Fruit fly (Drosophila melanogaster): ENCODE results near the gene CG6712.
A peak's percentile ranks its signal among the peaks of the same experiment; 100 is the strongest.

Gene CG6712

DNA sequence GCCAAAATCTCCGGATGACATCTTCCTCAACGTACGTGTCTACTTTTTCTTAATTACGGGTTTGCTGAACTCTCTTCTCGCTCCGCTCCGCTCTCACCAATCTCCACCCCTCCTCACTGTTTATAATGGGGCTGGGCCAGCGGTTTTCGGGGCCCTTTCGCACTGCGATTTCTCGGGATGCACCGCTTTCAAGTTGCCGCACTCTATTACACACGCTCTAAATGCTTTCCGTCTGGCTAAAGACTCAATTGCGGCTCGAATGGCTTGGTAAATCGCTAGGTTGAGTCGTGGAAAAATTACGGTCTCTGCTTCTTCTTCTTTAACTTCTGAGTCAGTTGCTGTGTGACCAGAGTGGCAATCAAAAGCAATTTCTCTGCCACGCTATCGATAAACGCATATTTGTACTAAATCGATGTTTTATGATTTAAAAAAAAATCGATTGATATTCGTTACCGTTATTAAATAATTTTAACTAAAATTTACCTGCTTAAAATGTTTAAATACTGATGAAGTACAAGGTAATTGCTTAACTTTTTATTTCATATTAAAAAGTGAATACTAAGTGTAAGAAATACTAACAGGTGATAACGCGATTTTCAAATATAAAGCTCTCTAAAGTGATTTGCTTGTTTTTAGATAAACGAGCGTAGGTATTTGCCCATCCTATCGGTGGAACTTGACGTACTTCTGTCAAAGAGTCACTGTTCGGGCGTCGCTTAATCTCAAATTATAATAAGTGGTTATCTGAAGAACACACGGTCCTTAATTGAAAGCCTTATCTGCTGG is 12.7 kb upstream of the CG6712 start, which contains the start of the genes Rab6 and Phae1 (continued):
- no peak for TF ChIP-seq Tbp (GFP tag; optimal IDR thresholded peaks at IDR 0.05)
- TF ChIP-seq hth (optimal IDR thresholded peaks at IDR 0.05) = no peak
- TF ChIP-seq CG8924 (tag; optimal IDR thresholded peaks at IDR 0.05) = no peak
- peak; percentile 55; the same call in 1 of the 2 replicates for TF ChIP-seq CG2129 (GFP tag; IDR thresholded peaks at IDR 0.05; ENCODE audit: partially characterized antibody)
- no peak for TF ChIP-seq peb (GFP tag; IDR thresholded peaks at IDR 0.05)
- TF ChIP-seq CG7839 (tag; optimal IDR thresholded peaks at IDR 0.05) = no peak
- peak; percentile 14 for TF ChIP-seq lilli (GFP tag; optimal IDR thresholded peaks at IDR 0.05)
- TF ChIP-seq Xbp1 (GFP tag; optimal IDR thresholded peaks at IDR 0.05) = no peak
- no peak for TF ChIP-seq ttk (GFP tag; IDR thresholded peaks at IDR 0.05)
- TF ChIP-seq CG10431 (GFP tag; optimal IDR thresholded peaks at IDR 0.05) = no peak
- no peak for TF ChIP-seq H15 (GFP tag; IDR thresholded peaks at IDR 0.05)
- TF ChIP-seq HLH3B (GFP tag; IDR thresholded peaks at IDR 0.05) = no peak
- TF ChIP-seq Max (GFP tag; optimal IDR thresholded peaks at IDR 0.05) = no peak
- no peak for TF ChIP-seq psq (GFP tag; optimal IDR thresholded peaks at IDR 0.05)
- no peak for TF ChIP-seq vfl (GFP tag; optimal IDR thresholded peaks at IDR 0.05)
- no peak for TF ChIP-seq ci (GFP tag; IDR thresholded peaks at IDR 0.05)
- TF ChIP-seq sens-2 (GFP tag; IDR thresholded peaks at IDR 0.05) = no peak
- no peak for TF ChIP-seq p53 (GFP tag; optimal IDR thresholded peaks at IDR 0.05)
- no peak for TF ChIP-seq sisA (GFP tag; IDR thresholded peaks at IDR 0.05)
- no peak for TF ChIP-seq wor (GFP tag; IDR thresholded peaks at IDR 0.05)
- no peak for TF ChIP-seq tin (GFP tag; optimal IDR thresholded peaks at IDR 0.05)
- TF ChIP-seq CG12659 (GFP tag; optimal IDR thresholded peaks at IDR 0.05) = peak; percentile 8
- no peak for TF ChIP-seq sim (GFP tag; IDR thresholded peaks at IDR 0.05)
- TF ChIP-seq vnd (GFP tag; IDR thresholded peaks at IDR 0.05; ENCODE audit: partially characterized antibody) = peak; percentile 66
- no peak for TF ChIP-seq Drgx (GFP tag; IDR thresholded peaks at IDR 0.05)
- TF ChIP-seq Abd-B (GFP tag; optimal IDR thresholded peaks at IDR 0.05) = no peak
- TF ChIP-seq jumu (GFP tag; optimal IDR thresholded peaks at IDR 0.05) = no peak
- no peak for TF ChIP-seq rib (GFP tag; IDR thresholded peaks at IDR 0.05)
- peak; percentile 80 for TF ChIP-seq pzg (GFP tag; optimal IDR thresholded peaks at IDR 0.05)
- TF ChIP-seq Mad (GFP tag; optimal IDR thresholded peaks at IDR 0.05) = no peak
- no peak for TF ChIP-seq CG17612 (GFP tag; IDR thresholded peaks at IDR 0.05)
- peak; percentile 97 for TF ChIP-seq CG17385 (GFP tag; optimal IDR thresholded peaks at IDR 0.05)
- no peak for TF ChIP-seq slou (GFP tag; optimal IDR thresholded peaks at IDR 0.05)
- TF ChIP-seq CG10565 (GFP tag; optimal IDR thresholded peaks at IDR 0.05) = no peak
- TF ChIP-seq Atf3 (GFP tag; optimal IDR thresholded peaks at IDR 0.05) = no peak
- no peak for TF ChIP-seq NC2β (GFP tag; optimal IDR thresholded peaks at IDR 0.05)
- no peak for TF ChIP-seq Lhr (GFP tag; optimal IDR thresholded peaks at IDR 0.05)
- TF ChIP-seq vvl (GFP tag; IDR thresholded peaks at IDR 0.05) = peak; percentile 36; the same call in 1 of the 2 replicates
- TF ChIP-seq gce (GFP tag; IDR thresholded peaks at IDR 0.05) = no peak
- no peak for TF ChIP-seq btn (GFP tag; optimal IDR thresholded peaks at IDR 0.05)
- no peak for TF ChIP-seq dimm (GFP tag; IDR thresholded peaks at IDR 0.05)
- peak; percentile 75 for TF ChIP-seq BEAF-32 (GFP tag; optimal IDR thresholded peaks at IDR 0.05)
- no peak for TF ChIP-seq croc (GFP tag; conservative IDR thresholded peaks at IDR 0.05)
- no peak for TF ChIP-seq D19A (tag; optimal IDR thresholded peaks at IDR 0.05)
- TF ChIP-seq Six4 (GFP tag; optimal IDR thresholded peaks at IDR 0.05) = no peak
- TF ChIP-seq CG9797 (GFP tag; optimal IDR thresholded peaks at IDR 0.05) = peak; percentile 81
- no peak for TF ChIP-seq CG30431 (GFP tag; optimal IDR thresholded peaks at IDR 0.05)
- no peak for TF ChIP-seq CG9215 (GFP tag; IDR thresholded peaks at IDR 0.05)
- no peak for TF ChIP-seq Lim3 (GFP tag; IDR thresholded peaks at IDR 0.05)
- TF ChIP-seq cas (GFP tag; IDR thresholded peaks at IDR 0.05) = no peak
- TF ChIP-seq wdn (GFP tag; IDR thresholded peaks at IDR 0.05) = no peak
- TF ChIP-seq nerfin-1 (tag; optimal IDR thresholded peaks at IDR 0.05) = peak; percentile 16

Data from whole organism, embryonic.